Fruit fly (Drosophila melanogaster): Measurements from ENCODE around the gene CtsK1.

Gene CtsK1

dm6 chr3L:13957212-13957668 lies 36.8 kb upstream of the CtsK1 start (continued):
- TF ChIP-seq CG12942 (GFP tag; optimal IDR thresholded peaks at IDR 0.05) (peak; percentile 52), Sry-δ (GFP tag; optimal IDR thresholded peaks at IDR 0.05) (no peak), Dip2 (GFP tag; IDR thresholded peaks at IDR 0.05) (no peak), Antp (GFP tag; optimal IDR thresholded peaks at IDR 0.05) (peak; percentile 21), cas (GFP tag; IDR thresholded peaks at IDR 0.05) (no peak), fd3F (GFP tag; optimal IDR thresholded peaks at IDR 0.05) (peak; percentile 15), Dref (GFP tag; IDR thresholded peaks at IDR 0.05) (no peak), CG42726 (GFP tag; IDR thresholded peaks at IDR 0.05; ENCODE audit: partially characterized antibody) (no peak), ttk (GFP tag; IDR thresholded peaks at IDR 0.05) (peak; percentile 51; the same call in 1 of the 2 replicates), Dbx (GFP tag; IDR thresholded peaks at IDR 0.05) (0 out of 3 replicates have a peak, but pooled peaks have one; percentile 28), CG7839 (tag; optimal IDR thresholded peaks at IDR 0.05) (peak; percentile 76), dati (GFP tag; IDR thresholded peaks at IDR 0.05) (0 out of 2 replicates have a peak, but pooled peaks have one; percentile 15), ap (GFP tag; IDR thresholded peaks at IDR 0.05) (peak; percentile 28; the same call in 1 of the 2 replicates), CG2116 (GFP tag; optimal IDR thresholded peaks at IDR 0.05) (peak; percentile 37), MBD-R2 (GFP tag; IDR thresholded peaks at IDR 0.05) (no peak), NfI (GFP tag; optimal IDR thresholded peaks at IDR 0.05) (peak; percentile 24), CG10959 (GFP tag; IDR thresholded peaks at IDR 0.05) (0 out of 2 replicates have a peak, but pooled peaks have one; percentile 35), HHEX (GFP tag; optimal IDR thresholded peaks at IDR 0.05) (peak; percentile 57), cato (GFP tag; optimal IDR thresholded peaks at IDR 0.05; ENCODE audit: borderline replicate concordance) (peak; percentile 19), CG8281 (tag; optimal IDR thresholded peaks at IDR 0.05) (peak; percentile 39), Usf (GFP tag; optimal IDR thresholded peaks at IDR 0.05) (peak; percentile 40), abd-A (tag; optimal IDR thresholded peaks at IDR 0.05) (no peak), CG3847 (GFP tag; IDR thresholded peaks at IDR 0.05) (0 out of 2 replicates have a peak, but pooled peaks have one; percentile 37), CG32532 (GFP tag; IDR thresholded peaks at IDR 0.05) (no peak; the same call in 1 of the 2 replicates), wor (GFP tag; IDR thresholded peaks at IDR 0.05) (peak; percentile 35), Aef1 (GFP tag; IDR thresholded peaks at IDR 0.05) (peak; percentile 38; the same call in 1 of the 3 replicates), CG13424 (tag; optimal IDR thresholded peaks at IDR 0.05) (peak; percentile 71)

dm6 chr3L:13957789-13958188 lies 36.2 kb upstream of the CtsK1 start:
- TF ChIP-seq C15 (GFP tag; IDR thresholded peaks at IDR 0.05) = no peak
- TF ChIP-seq CG14441 (GFP tag; IDR thresholded peaks at IDR 0.05) = no peak
- no peak for TF ChIP-seq CG33213 (GFP tag; optimal IDR thresholded peaks at IDR 0.05)
- TF ChIP-seq hkb (optimal IDR thresholded peaks at IDR 0.05) = peak; percentile 12
- no peak for TF ChIP-seq hkb (GFP tag; IDR thresholded peaks at IDR 0.05)
- TF ChIP-seq az2 (GFP tag; optimal IDR thresholded peaks at IDR 0.05) = no peak
- no peak for TF ChIP-seq Fer3 (tag; optimal IDR thresholded peaks at IDR 0.05)

- TF ChIP-seq Abd-B (GFP tag; optimal IDR thresholded peaks at IDR 0.05) (peak; percentile 33), CG9932 (GFP tag; IDR thresholded peaks at IDR 0.05) (peak; percentile 74), Spps (tag; optimal IDR thresholded peaks at IDR 0.05) (peak; percentile 8), kay (GFP tag; optimal IDR thresholded peaks at IDR 0.05) (peak; percentile 16), CG10274 (GFP tag; optimal IDR thresholded peaks at IDR 0.05) (no peak), CG9609 (GFP tag; optimal IDR thresholded peaks at IDR 0.05) (peak; percentile 7), rib (GFP tag; IDR thresholded peaks at IDR 0.05) (peak; percentile 17; the same call in 1 of the 2 replicates), sisA (GFP tag; IDR thresholded peaks at IDR 0.05) (peak; percentile 34; the same call in 1 of the 2 replicates), yki (optimal IDR thresholded peaks at IDR 0.05) (peak; percentile 5), CG43689 (GFP tag; IDR thresholded peaks at IDR 0.05) (no peak), ind (GFP tag; optimal IDR thresholded peaks at IDR 0.05) (peak; percentile 45), slp2 (GFP tag; optimal IDR thresholded peaks at IDR 0.05) (no peak), Scr (GFP tag; IDR thresholded peaks at IDR 0.05; ENCODE audit: partially characterized antibody) (peak; percentile 74), bowl (GFP tag; IDR thresholded peaks at IDR 0.05) (no peak), lov (optimal IDR thresholded peaks at IDR 0.05) (no peak), lov (GFP tag; IDR thresholded peaks at IDR 0.05) (0 out of 3 replicates have a peak, but pooled peaks have one; percentile 38)
Observed at dm6 chr3L:13964635-13965501, 29.2 kb upstream of the CtsK1 start, which contains the start of the genes Meics, Nxf3 and ssp2. Meics (minus strand) TSS chr3L:13964702. Nxf3 (plus strand) TSS chr3L:13965203. ssp2 (plus strand) TSS chr3L:13965203.

All from whole organism, embryonic.